Fruit fly (Drosophila melanogaster) S2 (cell line): ENCODE results near the gene Saf6.

Source experiments
- CG8478 ChIP-seq: fragments of >200 bp; optimal IDR thresholded peaks from 2 replicates; lab custom pipeline; 2018
- CTCF ChIP-seq, 2 experiments: fragments of >200 bp; optimal IDR thresholded peaks; 2 replicates each; lab custom pipeline; 2018

- TF ChIP-seq CG8478 (lab: Kevin White, UChicago) (no peak), CTCF (optimal IDR thresholded peaks at IDR 0.05; lab: Kevin White, UChicago) (no peak)
Observed at dm6 chr2L:790698-791097, 25.1 kb downstream of the Saf6 start, which contains the start of gene Pkg21D.
